Worm (Caenorhabditis elegans): ENCODE measurements around the gene tbx-36.

Gene tbx-36

ce11 chrIV:11952612-11953299 is 2.4 kb downstream of the tbx-36 start, which contains the start of gene gdh-1 (continued):
- peak; percentile 81 for TF ChIP-seq nhr-85 (tag)
- TF ChIP-seq nhr-77 (tag; optimal IDR thresholded peaks at IDR 0.05) = peak; percentile 62
- TF ChIP-seq dpl-1 (GFP tag; optimal IDR thresholded peaks at IDR 0.05) = peak in 2 of 3 experiments; percentile 21 to 44
- peak; percentile 74 for TF ChIP-seq nhr-71 (tag; optimal IDR thresholded peaks at IDR 0.05)
- TF ChIP-seq xbp-1 (tag; optimal IDR thresholded peaks at IDR 0.05) = peak; percentile 21
- no peak for TF ChIP-seq fkh-8 (tag; optimal IDR thresholded peaks at IDR 0.05)
- no peak for TF ChIP-seq aha-1 (tag; optimal IDR thresholded peaks at IDR 0.05)
- TF ChIP-seq lsy-2 (tag; optimal IDR thresholded peaks at IDR 0.05) = peak in 1 of 2 experiments; percentile 28
- TF ChIP-seq lin-15B (tag; optimal IDR thresholded peaks at IDR 0.05) = no peak
- TF ChIP-seq ceh-8 (GFP tag; optimal IDR thresholded peaks at IDR 0.05) = no peak
- peak; percentile 56 for TF ChIP-seq tbx-2 (tag; optimal IDR thresholded peaks at IDR 0.05)
- no peak for TF ChIP-seq nhr-12 (tag; optimal IDR thresholded peaks at IDR 0.05)
- TF ChIP-seq mdl-1 (tag; optimal IDR thresholded peaks at IDR 0.05) = peak in 1 of 2 experiments; percentile 56
- TF ChIP-seq fkh-4 (tag; optimal IDR thresholded peaks at IDR 0.05; ENCODE audit: borderline replicate concordance) = no peak
- TF ChIP-seq mep-1 (tag; optimal IDR thresholded peaks at IDR 0.05) = peak; percentile 62
- no peak for TF ChIP-seq tlp-1 (tag; optimal IDR thresholded peaks at IDR 0.05)
- no peak for TF ChIP-seq nhr-11 (tag; optimal IDR thresholded peaks at IDR 0.05)
- TF ChIP-seq pag-3 (tag; optimal IDR thresholded peaks at IDR 0.05; ENCODE audit: borderline replicate concordance, insufficient read depth) = no peak
- peak; percentile 60 for TF ChIP-seq snu-23 (GFP tag; optimal IDR thresholded peaks at IDR 0.05)
- no peak for TF ChIP-seq C04F5.9 (tag; optimal IDR thresholded peaks at IDR 0.05)
- no peak for TF ChIP-seq ces-1 (GFP tag; optimal IDR thresholded peaks at IDR 0.05)
- peak; percentile 3 for TF ChIP-seq jun-1 (tag; optimal IDR thresholded peaks at IDR 0.05)
- no peak for TF ChIP-seq ceh-88 (GFP tag; IDR thresholded peaks at IDR 0.05)
- peak; percentile 60 for TF ChIP-seq skn-1 (tag; optimal IDR thresholded peaks at IDR 0.05)

- TF ChIP-seq mef-2 (tag; optimal IDR thresholded peaks at IDR 0.05) (no peak), pqm-1 (tag; optimal IDR thresholded peaks at IDR 0.05) (no peak), swsn-7 (tag; optimal IDR thresholded peaks at IDR 0.05) (peak; percentile 13), nhr-19 (GFP tag; conservative IDR thresholded peaks at IDR 0.05) (peak; percentile 30; the same call in 1 of the 2 replicates), grh-1 (GFP tag; IDR thresholded peaks at IDR 0.05) (0 out of 2 replicates have a peak, but pooled peaks have one; percentile 24), elt-2 (tag; optimal IDR thresholded peaks at IDR 0.05) (peak; percentile 99), F16B12.6 (tag; optimal IDR thresholded peaks at IDR 0.05) (no peak), tlp-1 (tag; optimal IDR thresholded peaks at IDR 0.05) (peak; percentile 54), aly-2 (tag; optimal IDR thresholded peaks at IDR 0.05) (peak; percentile 93), nhr-71 (tag; optimal IDR thresholded peaks at IDR 0.05) (peak; percentile 74), nhr-77 (tag; optimal IDR thresholded peaks at IDR 0.05) (no peak), elt-3 (tag; optimal IDR thresholded peaks at IDR 0.05) (peak in 5 of 6 experiments; percentile 15 to 73 (median 30)), lin-14 (GFP tag; optimal IDR thresholded peaks at IDR 0.05) (peak; percentile 34), lin-13 (GFP tag; optimal IDR thresholded peaks at IDR 0.05) (no peak), pax-3 (tag; optimal IDR thresholded peaks at IDR 0.05) (peak; percentile 37), nhr-90 (tag; optimal IDR thresholded peaks at IDR 0.05; ENCODE audit: poor library complexity) (peak; percentile 55), vab-15 (tag; optimal IDR thresholded peaks at IDR 0.05) (no peak), xbp-1 (tag; optimal IDR thresholded peaks at IDR 0.05) (peak; percentile 1), ztf-4 (tag; optimal IDR thresholded peaks at IDR 0.05) (peak; percentile 74), hlh-4 (tag; optimal IDR thresholded peaks at IDR 0.05) (no peak), C04F5.9 (tag; optimal IDR thresholded peaks at IDR 0.05) (no peak), lsy-2 (tag; optimal IDR thresholded peaks at IDR 0.05) (peak; percentile 21 to 29), nhr-20 (tag; optimal IDR thresholded peaks at IDR 0.05) (peak; percentile 83), nhr-47 (tag; optimal IDR thresholded peaks at IDR 0.05) (peak; percentile 14), tbx-2 (tag; optimal IDR thresholded peaks at IDR 0.05) (peak; percentile 7), egl-13 (tag; optimal IDR thresholded peaks at IDR 0.05) (no peak), hpl-2 (GFP tag; optimal IDR thresholded peaks at IDR 0.05) (peak; percentile 43), efl-1 (optimal IDR thresholded peaks at IDR 0.05) (peak in 1 of 2 experiments; percentile 15), efl-1 (GFP tag; optimal IDR thresholded peaks at IDR 0.05 in 1 of 2) (no peak), lin-35 (GFP tag; optimal IDR thresholded peaks at IDR 0.05) (peak in 1 of 2 experiments; percentile 50), pag-3 (tag; optimal IDR thresholded peaks at IDR 0.05; ENCODE audit: borderline replicate concordance, insufficient read depth) (no peak), ama-1 (optimal IDR thresholded peaks at IDR 0.05) (peak; percentile 80), snu-23 (GFP tag; optimal IDR thresholded peaks at IDR 0.05) (peak; percentile 50), jun-1 (tag; optimal IDR thresholded peaks at IDR 0.05) (peak; percentile 32), blmp-1 (tag; optimal IDR thresholded peaks at IDR 0.05) (peak; percentile 67)
Measured at ce11 chrIV:11955592-11955991, 5.2 kb downstream of the tbx-36 start.

Measured in whole organism, L1 larva.